Worm (Caenorhabditis elegans) whole organism, L1 larva: ENCODE measurements around the gene T05H10.8.

Experiments used
- C04F5.9 ChIP-seq: sonication (generic microtip); optimal IDR thresholded peaks from 2 replicates; lab custom pipeline; 2016; ENCODE audit warnings: missing genetic modification characterization, missing compliant biosample characterization
- C16A3.4 ChIP-seq: fragments of 150-350 bp; optimal IDR thresholded peaks from 2 replicates; lab custom pipeline; 2014; ENCODE audit warnings: missing biosample characterization, missing genetic modification characterization
- C34B4.2 ChIP-seq: sonication (generic microtip); optimal IDR thresholded peaks from 2 replicates; lab custom pipeline; 2017; ENCODE audit warnings: mild to moderate bottlenecking, missing genetic modification characterization, missing compliant biosample characterization
- Y116A8C.19 ChIP-seq: sonication (generic microtip); optimal IDR thresholded peaks from 2 replicates; lab custom pipeline; 2016; ENCODE audit warnings: missing compliant biosample characterization, missing genetic modification characterization, borderline replicate concordance
- aly-2 ChIP-seq: fragments of 150-350 bp; optimal IDR thresholded peaks from 2 replicates; lab custom pipeline; 2014; ENCODE audit warnings: missing biosample characterization, missing genetic modification characterization
- ceh-88 ChIP-seq: fragments of 200-800 bp; sonication (Bioruptor generic); IDR thresholded peaks from 2 replicates; pipeline ENCODE4 v1.3.6; 2022; ENCODE audit warnings: missing genetic modification characterization, missing compliant biosample characterization
- ceh-90 ChIP-seq: sonication (generic microtip); optimal IDR thresholded peaks from 2 replicates; lab custom pipeline; 2016; ENCODE audit warnings: missing genetic modification characterization, missing compliant biosample characterization
- dpl-1 ChIP-seq, 3 experiments: fragments of 150-350 bp in 2 of 3; sonication (generic microtip) in 1 of 3; optimal IDR thresholded peaks; 2 replicates each; lab custom pipeline; 2014 to 2017; ENCODE audit warnings: missing biosample characterization in 3 of 3, missing genetic modification characterization in 3 of 3, missing genetic modification reagents in 3 of 3
- dsc-1 ChIP-seq: sonication (generic microtip); optimal IDR thresholded peaks from 2 replicates; lab custom pipeline; 2016; ENCODE audit warnings: mild to moderate bottlenecking, missing genetic modification characterization, missing compliant biosample characterization
- efl-1 ChIP-seq, 4 experiments: fragments of 150-350 bp; optimal IDR thresholded peaks in 3 of 4; peaks in 1 of 4; 1 replicate in 1 of 4; 2 replicates in 3 of 4; lab custom pipeline; 2014; ENCODE audit warnings: missing biosample characterization in 2 of 4, missing genetic modification characterization in 2 of 4, missing genetic modification reagents in 2 of 4
- efl-3 ChIP-seq: fragments of 200-800 bp; sonication (Bioruptor generic); optimal IDR thresholded peaks from 2 replicates; lab custom pipeline; 2018; ENCODE audit warnings: mild to moderate bottlenecking, missing genetic modification characterization, missing compliant biosample characterization
- egl-13 ChIP-seq: sonication (generic microtip); optimal IDR thresholded peaks from 2 replicates; lab custom pipeline; 2016; ENCODE audit warnings: missing genotype, missing genetic modification reagents, missing genetic modification characterization, missing compliant biosample characterization
- egl-27 ChIP-seq, 2 experiments: fragments of 150-350 bp in 1 of 2; sonication (generic microtip); optimal IDR thresholded peaks; 3 replicates each; lab custom pipeline; 2017 to 2018; ENCODE audit warnings: missing biosample characterization in 2 of 2, missing genetic modification characterization in 2 of 2, missing genetic modification reagents in 2 of 2
- elt-3 ChIP-seq, 6 experiments: fragments of 150-350 bp in 1 of 6; sonication (generic microtip); optimal IDR thresholded peaks; 2 replicates each; lab custom pipeline; 2017 to 2018; ENCODE audit warnings: missing biosample characterization in 6 of 6, missing genetic modification characterization in 6 of 6, inconsistent platforms in 1 of 6
- fkh-4 ChIP-seq: sonication (generic microtip); optimal IDR thresholded peaks from 2 replicates; lab custom pipeline; 2016; ENCODE audit warnings: missing compliant biosample characterization, missing genetic modification characterization, borderline replicate concordance
- fkh-8 ChIP-seq: sonication (generic microtip); optimal IDR thresholded peaks from 2 replicates; lab custom pipeline; 2016; ENCODE audit warnings: mild to moderate bottlenecking, missing genetic modification characterization, missing compliant biosample characterization
- hlh-17 ChIP-seq: fragments of 200-800 bp; sonication (Bioruptor generic); optimal IDR thresholded peaks from 2 replicates; lab custom pipeline; 2018; ENCODE audit warnings: missing genetic modification characterization, mild to moderate bottlenecking, missing compliant biosample characterization, moderate library complexity, borderline replicate concordance
- hpl-2 ChIP-seq: fragments of 150-350 bp; optimal IDR thresholded peaks from 2 replicates; lab custom pipeline; 2014; ENCODE audit warnings: missing biosample characterization, missing genetic modification reagents, missing genetic modification characterization
- isw-1 ChIP-seq: fragments of 200-800 bp; sonication (Bioruptor generic); IDR thresholded peaks from 2 replicates; pipeline ENCODE4 v1.3.6; 2022; ENCODE audit warnings: missing genetic modification characterization, missing compliant biosample characterization
- jun-1 ChIP-seq: fragments of 150-350 bp; optimal IDR thresholded peaks from 2 replicates; lab custom pipeline; 2014; ENCODE audit warnings: missing biosample characterization, missing genetic modification reagents, missing genetic modification characterization
- lin-14 ChIP-seq: fragments of 200-800 bp; sonication (Bioruptor generic); optimal IDR thresholded peaks from 2 replicates; lab custom pipeline; 2018; ENCODE audit warnings: mild to moderate bottlenecking, missing genetic modification characterization, moderate library complexity, missing compliant biosample characterization
- lin-15B ChIP-seq: fragments of 150-350 bp; sonication (generic microtip); optimal IDR thresholded peaks from 3 replicates; lab custom pipeline; 2014; ENCODE audit warnings: missing biosample characterization, missing genetic modification characterization
- nhr-12 ChIP-seq: sonication (generic microtip); optimal IDR thresholded peaks from 2 replicates; lab custom pipeline; 2017; ENCODE audit warnings: missing biosample characterization, missing genetic modification characterization
- nhr-19 ChIP-seq: fragments of 200-800 bp; sonication (Bioruptor generic); conservative IDR thresholded peaks from 2 replicates; pipeline ENCODE4 v1.3.6; 2022; ENCODE audit warnings: missing genetic modification characterization, missing compliant biosample characterization
- nhr-237 ChIP-seq: fragments of 150-350 bp; optimal IDR thresholded peaks from 2 replicates; lab custom pipeline; 2014; ENCODE audit warnings: missing biosample characterization, missing genetic modification characterization
- nhr-47 ChIP-seq: sonication (generic microtip); optimal IDR thresholded peaks from 2 replicates; lab custom pipeline; 2016; ENCODE audit warnings: mild to moderate bottlenecking, missing genetic modification characterization, moderate library complexity, missing compliant biosample characterization
- nhr-77 ChIP-seq: fragments of 150-350 bp; optimal IDR thresholded peaks from 2 replicates; lab custom pipeline; 2014; ENCODE audit warnings: missing biosample characterization, missing genetic modification characterization
- nhr-85 ChIP-seq: sonication (generic microtip); peaks from one replicate; lab custom pipeline; 2016; ENCODE audit warnings: missing genetic modification characterization, inconsistent platforms, missing compliant biosample characterization
- pqm-1 ChIP-seq: sonication (generic microtip); optimal IDR thresholded peaks from 3 replicates; lab custom pipeline; 2017; ENCODE audit warnings: missing biosample characterization, missing genetic modification characterization
- skn-1 ChIP-seq: fragments of 150-350 bp; optimal IDR thresholded peaks from 2 replicates; lab custom pipeline; 2014; ENCODE audit warnings: missing biosample characterization, missing genetic modification characterization
- snpc-4 ChIP-seq: fragments of 150-350 bp; optimal IDR thresholded peaks from 2 replicates; lab custom pipeline; 2014; ENCODE audit warnings: missing biosample characterization, missing genetic modification characterization
- snu-23 ChIP-seq: sonication (generic microtip); optimal IDR thresholded peaks from 2 replicates; lab custom pipeline; 2016; ENCODE audit warnings: missing genetic modification characterization, missing compliant biosample characterization
- sox-4 ChIP-seq: sonication (generic microtip); optimal IDR thresholded peaks from 2 replicates; lab custom pipeline; 2016; ENCODE audit warnings: missing genetic modification characterization, missing compliant biosample characterization
- unc-130 ChIP-seq: fragments of 150-350 bp; optimal IDR thresholded peaks from 2 replicates; lab custom pipeline; 2017; ENCODE audit warnings: missing biosample characterization, missing genetic modification characterization, inconsistent platforms
- unc-30 ChIP-seq: sonication (generic microtip); optimal IDR thresholded peaks from 2 replicates; lab custom pipeline; 2017; ENCODE audit warnings: missing biosample characterization, missing genetic modification characterization
- unc-86 ChIP-seq: sonication (generic microtip); optimal IDR thresholded peaks from 2 replicates; lab custom pipeline; 2016; ENCODE audit warnings: missing genetic modification characterization, missing compliant biosample characterization
- vab-15 ChIP-seq: sonication (generic microtip); optimal IDR thresholded peaks from 2 replicates; lab custom pipeline; 2017; ENCODE audit warnings: missing genotype, mild to moderate bottlenecking, missing genetic modification characterization, missing compliant biosample characterization
- xbp-1 ChIP-seq: sonication (generic microtip); optimal IDR thresholded peaks from 2 replicates; lab custom pipeline; 2016; ENCODE audit warnings: missing genetic modification characterization, missing compliant biosample characterization
- zag-1 ChIP-seq: fragments of 150-350 bp; optimal IDR thresholded peaks from 2 replicates; lab custom pipeline; 2014; ENCODE audit warnings: missing biosample characterization, missing genetic modification characterization
- zip-4 ChIP-seq: fragments of 200-800 bp; sonication (Bioruptor generic); optimal IDR thresholded peaks from 2 replicates; lab custom pipeline; 2018; ENCODE audit warnings: mild to moderate bottlenecking, missing genetic modification characterization, moderate library complexity, missing compliant biosample characterization
- ztf-4 ChIP-seq: fragments of 150-350 bp; optimal IDR thresholded peaks from 2 replicates; lab custom pipeline; 2014; ENCODE audit warnings: missing biosample characterization, missing genetic modification characterization

T05H10.8 gene

DNA sequence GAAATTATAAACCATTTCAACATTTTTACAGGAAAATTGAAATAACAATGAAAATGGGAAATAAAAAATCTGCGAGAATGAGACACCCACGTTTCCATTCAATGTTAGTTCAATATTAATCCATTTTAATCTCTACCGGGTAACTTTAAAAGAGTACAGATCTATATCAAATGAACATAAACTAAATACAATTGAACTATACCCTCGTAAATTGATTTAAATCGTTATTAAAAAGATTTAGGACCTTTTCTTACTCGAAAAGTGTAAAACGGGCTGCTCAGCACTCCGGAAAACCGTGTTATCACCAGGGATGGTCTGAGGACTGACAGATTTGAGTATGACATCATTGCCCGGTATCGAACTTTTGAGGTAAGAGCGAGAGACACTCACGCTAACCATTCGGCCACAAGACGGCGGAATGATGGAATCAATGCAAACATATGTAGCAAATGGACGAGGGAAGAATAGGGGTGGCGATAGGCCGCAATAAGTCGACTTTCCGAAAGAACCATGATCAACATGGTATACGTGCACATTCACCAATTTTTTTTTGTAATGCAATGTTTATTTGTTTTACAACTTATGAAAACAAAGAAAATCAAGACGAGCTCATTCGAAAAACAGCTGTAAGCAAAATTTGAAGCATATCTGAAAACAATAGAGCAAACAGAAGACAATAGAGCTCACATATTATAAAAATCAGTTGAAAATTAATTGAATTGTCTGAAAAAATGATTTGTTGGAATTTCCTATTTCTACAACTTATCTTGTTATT lies 48.2 kb downstream of the T05H10.8 start, which contains the start of the genes chst-1 and C41C4.9 (continued):
- TF ChIP-seq nhr-19 (peak; percentile 56), nhr-237 (tag; lab: Kevin White, UChicago) (no peak), elt-3 (tag; optimal IDR thresholded peaks at IDR 0.05; lab: Kevin White, UChicago) (peak in 2 of 6 experiments; percentile 34 to 48), pqm-1 (tag; lab: Kevin White, UChicago) (no peak), dsc-1 (tag; lab: Kevin White, UChicago) (peak; percentile 65), C34B4.2 (tag; lab: Kevin White, UChicago) (no peak), egl-27 (tag; optimal IDR thresholded peaks at IDR 0.05; lab: Kevin White, UChicago) (peak in 1 of 2 experiments; percentile 35), ceh-88 (GFP tag; lab: Robert Waterston, UW) (no peak), fkh-8 (no peak), C16A3.4 (tag; lab: Kevin White, UChicago) (peak; percentile 81), jun-1 (tag; lab: Kevin White, UChicago) (peak; percentile 38), efl-1 (optimal IDR thresholded peaks at IDR 0.05; lab: Kevin White, UChicago) (peak; percentile 50 to 51), efl-1 (GFP tag; optimal IDR thresholded peaks at IDR 0.05 in 1 of 2; lab: Kevin White, UChicago) (peak; percentile 20 to 96), sox-4 (tag; lab: Kevin White, UChicago) (no peak), Y116A8C.19 (tag; lab: Kevin White, UChicago) (no peak), unc-86 (tag; lab: Kevin White, UChicago) (no peak), lin-14 (GFP tag; lab: Kevin White, UChicago) (peak; percentile 34), unc-130 (tag; lab: Kevin White, UChicago) (peak; percentile 55), egl-13 (no peak), nhr-12 (tag; lab: Kevin White, UChicago) (no peak), zip-4 (GFP tag; lab: Kevin White, UChicago) (no peak), snu-23 (GFP tag; lab: Kevin White, UChicago) (peak; percentile 61), vab-15 (tag; lab: Kevin White, UChicago) (peak; percentile 57), nhr-85 (tag; lab: Kevin White, UChicago) (peak; percentile 78), skn-1 (tag; lab: Kevin White, UChicago) (peak; percentile 76), hlh-17 (GFP tag; lab: Kevin White, UChicago) (no peak), dpl-1 (GFP tag; optimal IDR thresholded peaks at IDR 0.05; lab: Kevin White, UChicago) (peak; percentile 16 to 43 (median 39)), ceh-90 (tag; lab: Kevin White, UChicago) (no peak), nhr-77 (tag; lab: Kevin White, UChicago) (peak; percentile 66), ztf-4 (peak; percentile 7), fkh-4 (no peak), zag-1 (tag; lab: Kevin White, UChicago) (no peak), aly-2 (tag; lab: Kevin White, UChicago) (peak; percentile 37), C04F5.9 (tag; lab: Kevin White, UChicago) (no peak), nhr-47 (peak; percentile 70), isw-1 (GFP tag; lab: Robert Waterston, UW) (no peak), xbp-1 (tag; lab: Kevin White, UChicago) (peak; percentile 20), lin-15B (tag; lab: Kevin White, UChicago) (no peak), unc-30 (tag; lab: Kevin White, UChicago) (no peak), snpc-4 (tag; lab: Kevin White, UChicago) (peak; percentile 29), hpl-2 (GFP tag; lab: Kevin White, UChicago) (no peak), efl-3 (GFP tag; lab: Kevin White, UChicago) (no peak)
- TF ChIP-seq, all 84 proteins: peak for 38
